Worm (Caenorhabditis elegans) whole organism, L3 larva: ENCODE results near the gene M05D6.8.

ENCODE experiments used
- aly-2 ChIP-seq: fragments of 150-350 bp; optimal IDR thresholded peaks from 2 replicates; lab custom pipeline; 2014; ENCODE audit warnings: missing biosample characterization, missing genetic modification characterization
- ama-1 ChIP-seq: fragments of 150-350 bp; optimal IDR thresholded peaks from 2 replicates; lab custom pipeline; 2018
- ceh-16 ChIP-seq: sonication (generic microtip); optimal IDR thresholded peaks from 2 replicates; lab custom pipeline; 2017; ENCODE audit warnings: missing biosample characterization, missing genetic modification characterization
- ceh-28 ChIP-seq: fragments of 150-350 bp; optimal IDR thresholded peaks from 2 replicates; lab custom pipeline; 2014; ENCODE audit warnings: missing biosample characterization, missing genetic modification reagents, missing genetic modification characterization
- ceh-82 ChIP-seq: fragments of 150-350 bp; optimal IDR thresholded peaks from 2 replicates; lab custom pipeline; 2014; ENCODE audit warnings: missing biosample characterization, missing genetic modification characterization
- ceh-9 ChIP-seq: sonication (generic microtip); optimal IDR thresholded peaks from 2 replicates; lab custom pipeline; 2018; ENCODE audit warnings: missing biosample characterization, missing genetic modification characterization
- egl-27 ChIP-seq: sonication (generic microtip); optimal IDR thresholded peaks from 4 replicates; lab custom pipeline; 2017; ENCODE audit warnings: missing biosample characterization, missing genetic modification reagents, missing genetic modification characterization
- egl-5 ChIP-seq: fragments of 150-350 bp; optimal IDR thresholded peaks from 2 replicates; lab custom pipeline; 2017; ENCODE audit warnings: missing biosample characterization, missing genetic modification reagents, missing genetic modification characterization, inconsistent platforms
- elt-1 ChIP-seq: fragments of 150-350 bp; optimal IDR thresholded peaks from 2 replicates; lab custom pipeline; 2014; ENCODE audit warnings: missing biosample characterization, missing genetic modification characterization
- elt-2 ChIP-seq: sonication (generic microtip); optimal IDR thresholded peaks from 2 replicates; lab custom pipeline; 2016; ENCODE audit warnings: missing genetic modification reagents, mild to moderate bottlenecking, missing genetic modification characterization, missing compliant biosample characterization
- elt-3 ChIP-seq, 3 experiments: fragments of 150-350 bp in 1 of 3; sonication (generic microtip) in 2 of 3; optimal IDR thresholded peaks; 2 replicates in 2 of 3; 4 replicates in 1 of 3; lab custom pipeline; 2014 to 2017; ENCODE audit warnings: missing biosample characterization in 3 of 3, missing genetic modification characterization in 3 of 3
- eor-1 ChIP-seq, 2 experiments: fragments of 150-350 bp; optimal IDR thresholded peaks; 2 replicates each; lab custom pipeline; 2014 to 2018; ENCODE audit warnings: missing biosample characterization in 2 of 2, missing genetic modification characterization in 2 of 2
- fkh-2 ChIP-seq: fragments of 150-350 bp; optimal IDR thresholded peaks from 2 replicates; lab custom pipeline; 2014; ENCODE audit warnings: missing biosample characterization, missing genetic modification reagents, missing genetic modification characterization
- fos-1 ChIP-seq: fragments of 150-350 bp; optimal IDR thresholded peaks from 2 replicates; lab custom pipeline; 2014; ENCODE audit warnings: missing biosample characterization, missing genetic modification characterization
- hmg-11 ChIP-seq: sonication (generic microtip); optimal IDR thresholded peaks from 2 replicates; lab custom pipeline; 2016; ENCODE audit warnings: missing genetic modification characterization, missing compliant biosample characterization
- lin-39 ChIP-seq: fragments of 150-350 bp; optimal IDR thresholded peaks from 2 replicates; lab custom pipeline; 2018; ENCODE audit warnings: missing biosample characterization, missing genetic modification reagents, missing genetic modification characterization
- lsy-12 ChIP-seq: sonication (generic microtip); optimal IDR thresholded peaks from 2 replicates; lab custom pipeline; 2016; ENCODE audit warnings: mild to moderate bottlenecking, missing genetic modification characterization, missing compliant biosample characterization
- mdl-1 ChIP-seq: fragments of 150-350 bp; optimal IDR thresholded peaks from 2 replicates; lab custom pipeline; 2014; ENCODE audit warnings: missing biosample characterization, missing genetic modification characterization
- nfya-1 ChIP-seq: sonication (generic microtip); optimal IDR thresholded peaks from 2 replicates; lab custom pipeline; 2017; ENCODE audit warnings: missing genetic modification characterization, mild to moderate bottlenecking, missing compliant biosample characterization, antibody characterized with exemption, moderate library complexity; ENCODE audit not compliant: insufficient read depth
- nhr-11 ChIP-seq: fragments of 150-350 bp; optimal IDR thresholded peaks from 2 replicates; lab custom pipeline; 2014; ENCODE audit warnings: missing biosample characterization, missing genetic modification characterization
- nhr-12 ChIP-seq: fragments of 150-350 bp; optimal IDR thresholded peaks from 2 replicates; lab custom pipeline; 2014; ENCODE audit warnings: missing biosample characterization, missing genetic modification characterization
- nhr-23 ChIP-seq: fragments of 150-350 bp; optimal IDR thresholded peaks from 2 replicates; lab custom pipeline; 2014; ENCODE audit warnings: missing biosample characterization, missing genetic modification reagents, missing genetic modification characterization
- nhr-25 ChIP-seq: sonication (generic microtip); optimal IDR thresholded peaks from 2 replicates; lab custom pipeline; 2017; ENCODE audit warnings: missing biosample characterization, missing genetic modification characterization
- nhr-28 ChIP-seq: fragments of 150-350 bp; optimal IDR thresholded peaks from 2 replicates; lab custom pipeline; 2014; ENCODE audit warnings: missing biosample characterization, missing genetic modification characterization
- nhr-67 ChIP-seq: fragments of 150-350 bp; optimal IDR thresholded peaks from 2 replicates; lab custom pipeline; 2014; ENCODE audit warnings: missing biosample characterization, missing genetic modification characterization
- nhr-76 ChIP-seq: fragments of 150-350 bp; sonication (generic microtip); optimal IDR thresholded peaks from 5 replicates; lab custom pipeline; 2014; ENCODE audit warnings: missing biosample characterization, missing genetic modification characterization
- nhr-77 ChIP-seq: fragments of 150-350 bp; optimal IDR thresholded peaks from 2 replicates; lab custom pipeline; 2014; ENCODE audit warnings: missing biosample characterization, missing genetic modification characterization
- pha-4 ChIP-seq: fragments of 150-350 bp; optimal IDR thresholded peaks from 2 replicates; lab custom pipeline; 2014; ENCODE audit warnings: missing biosample characterization, missing genetic modification reagents, missing genetic modification characterization
- pqm-1 ChIP-seq: fragments of 150-350 bp; optimal IDR thresholded peaks from 2 replicates; lab custom pipeline; 2017; ENCODE audit warnings: missing biosample characterization, missing genetic modification characterization, inconsistent platforms
- sea-2 ChIP-seq: fragments of 150-350 bp; sonication (generic microtip); optimal IDR thresholded peaks from 4 replicates; lab custom pipeline; 2014; ENCODE audit warnings: missing biosample characterization, missing genetic modification reagents, missing genetic modification characterization
- unc-39 ChIP-seq: sonication (generic microtip); optimal IDR thresholded peaks from 4 replicates; lab custom pipeline; 2017; ENCODE audit warnings: missing biosample characterization, missing genetic modification characterization
- unc-62 ChIP-seq: fragments of 150-350 bp; sonication (generic microtip); optimal IDR thresholded peaks from 4 replicates; lab custom pipeline; 2014; ENCODE audit warnings: missing biosample characterization, missing genetic modification reagents, missing genetic modification characterization
- ztf-11 ChIP-seq: fragments of 150-350 bp; optimal IDR thresholded peaks from 2 replicates; lab custom pipeline; 2014; ENCODE audit warnings: missing biosample characterization, missing genetic modification characterization
- ztf-4 ChIP-seq: fragments of 150-350 bp; optimal IDR thresholded peaks from 2 replicates; lab custom pipeline; 2014; ENCODE audit warnings: missing biosample characterization, missing genetic modification characterization

Gene M05D6.8

DNA sequence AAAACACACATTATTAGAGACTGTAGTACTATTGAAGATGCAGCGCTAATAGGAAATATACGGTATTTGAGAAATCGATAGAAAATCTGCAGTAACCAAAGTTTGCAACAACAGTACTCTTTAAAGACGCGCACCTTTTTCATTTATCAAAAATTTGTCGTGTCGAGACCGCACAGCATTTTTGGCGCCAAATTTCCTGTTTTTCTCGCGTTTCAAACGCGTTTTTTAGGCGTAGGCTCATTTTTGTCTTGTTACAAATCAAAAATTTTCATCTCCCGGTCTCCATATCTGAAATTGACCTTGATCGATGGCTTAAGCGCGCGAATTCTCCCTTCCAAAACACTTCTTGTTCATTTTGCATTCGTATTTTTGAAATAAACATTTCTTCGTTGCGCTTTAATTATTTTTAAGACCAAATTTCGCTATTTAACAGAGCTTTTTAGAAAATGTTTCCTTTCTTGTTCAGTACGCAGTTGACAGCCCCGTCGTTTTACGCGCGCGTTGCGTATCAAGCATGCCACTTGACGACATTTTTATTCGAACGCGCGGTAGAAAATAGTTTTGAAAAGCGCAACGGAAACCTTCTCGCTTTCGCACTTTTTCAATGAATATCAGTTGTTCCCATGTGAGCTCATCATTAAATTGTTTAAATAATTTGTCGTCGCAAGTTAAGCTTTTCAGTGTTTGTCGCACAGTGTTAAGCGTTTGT lies 14.2 kb downstream of the M05D6.8 start:
- TF ChIP-seq nhr-67 (tag; lab: Kevin White, UChicago) (no peak), ceh-82 (tag; lab: Kevin White, UChicago) (no peak), ceh-9 (tag; lab: Kevin White, UChicago) (no peak), ztf-11 (tag; lab: Kevin White, UChicago) (no peak), nhr-28 (tag; lab: Kevin White, UChicago) (no peak)
- TF ChIP-seq, all 47 proteins: peak for 0

DNA sequence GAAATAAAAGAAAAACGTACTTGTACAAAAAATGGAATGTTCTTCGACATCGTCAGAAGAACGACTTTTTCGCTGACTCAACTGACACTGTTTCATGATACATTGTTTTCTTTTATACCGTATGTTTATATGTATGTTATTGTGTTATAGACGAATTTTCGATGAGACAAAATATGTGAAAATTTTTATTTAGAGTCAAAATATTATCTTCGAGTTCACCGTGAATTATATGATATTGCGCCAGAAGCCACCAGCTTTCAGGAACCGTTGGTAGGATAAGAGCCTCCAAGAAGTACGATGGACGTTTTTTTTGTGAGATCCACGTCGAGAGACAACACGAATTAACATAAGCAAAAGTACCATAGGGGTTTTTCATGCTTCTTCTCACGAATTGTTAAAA lies 14.9 kb downstream of the M05D6.8 start, which contains the start of gene F22B5.6:
F22B5.6 (minus strand) TSS at position 101 of the 400 bp plus-strand sequence.
- TF ChIP-seq pqm-1 (tag; lab: Kevin White, UChicago) (no peak), nfya-1 (tag; lab: Kevin White, UChicago) (no peak), fkh-2 (tag; lab: Kevin White, UChicago) (no peak), ceh-9 (tag; lab: Kevin White, UChicago) (no peak), ztf-11 (tag; lab: Kevin White, UChicago) (no peak), mdl-1 (no peak), sea-2 (GFP tag; lab: Kevin White, UChicago) (no peak), ceh-16 (tag; lab: Kevin White, UChicago) (no peak), aly-2 (tag; lab: Kevin White, UChicago) (no peak), hmg-11 (tag; lab: Kevin White, UChicago) (no peak), nhr-25 (tag; lab: Kevin White, UChicago) (no peak), nhr-67 (tag; lab: Kevin White, UChicago) (no peak), elt-2 (tag; lab: Kevin White, UChicago) (no peak), nhr-28 (tag; lab: Kevin White, UChicago) (no peak), egl-5 (tag; lab: Kevin White, UChicago) (no peak), unc-39 (tag; lab: Kevin White, UChicago) (no peak), nhr-11 (tag; lab: Kevin White, UChicago) (no peak)

DNA sequence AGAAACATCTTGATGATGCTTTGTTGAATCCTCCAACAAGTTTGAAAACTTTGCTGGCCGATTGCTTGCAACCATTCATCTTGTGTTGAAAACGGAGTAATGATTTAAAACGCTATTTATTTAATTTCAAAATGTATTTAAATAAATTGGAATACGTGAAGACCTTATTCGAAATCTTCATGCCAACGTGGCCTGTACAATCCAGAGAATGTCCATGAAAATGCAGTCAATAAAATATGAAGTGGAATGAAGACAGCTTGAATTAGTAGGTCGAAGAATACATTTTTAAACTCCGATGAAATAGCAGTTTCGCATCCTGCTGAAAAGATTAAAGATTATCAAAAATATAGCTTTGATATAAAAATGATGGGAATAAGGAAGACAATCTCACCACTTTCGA lies 16.5 kb downstream of the M05D6.8 start, which contains the start of gene F22B5.5:
F22B5.5 (minus strand) TSS at position 101 of the 400 bp plus-strand sequence.
- TF ChIP-seq nhr-77 (tag; lab: Kevin White, UChicago), result no peak
- no peak for TF ChIP-seq nhr-23 (tag; lab: Kevin White, UChicago)
- TF ChIP-seq ceh-28, result no peak
- TF ChIP-seq lsy-12, result no peak
- TF ChIP-seq eor-1 (tag; optimal IDR thresholded peaks at IDR 0.05; lab: Kevin White, UChicago), result no peak
- no peak for TF ChIP-seq nhr-12
- TF ChIP-seq egl-27 (tag; lab: Kevin White, UChicago), result no peak
- no peak for TF ChIP-seq nhr-76
- no peak for TF ChIP-seq elt-1 (tag; lab: Kevin White, UChicago)
- TF ChIP-seq elt-2 (tag; lab: Kevin White, UChicago), result no peak
- TF ChIP-seq ztf-11 (tag; lab: Kevin White, UChicago), result no peak
- TF ChIP-seq nhr-25 (tag; lab: Kevin White, UChicago), result no peak
- TF ChIP-seq fos-1 (tag; lab: Kevin White, UChicago), result no peak
- no peak for TF ChIP-seq ceh-82 (tag; lab: Kevin White, UChicago)
- no peak for TF ChIP-seq ama-1
- no peak for TF ChIP-seq unc-62 (GFP tag; lab: Kevin White, UChicago)
- no peak for TF ChIP-seq pha-4
- TF ChIP-seq, all 47 proteins: peak for 0

DNA sequence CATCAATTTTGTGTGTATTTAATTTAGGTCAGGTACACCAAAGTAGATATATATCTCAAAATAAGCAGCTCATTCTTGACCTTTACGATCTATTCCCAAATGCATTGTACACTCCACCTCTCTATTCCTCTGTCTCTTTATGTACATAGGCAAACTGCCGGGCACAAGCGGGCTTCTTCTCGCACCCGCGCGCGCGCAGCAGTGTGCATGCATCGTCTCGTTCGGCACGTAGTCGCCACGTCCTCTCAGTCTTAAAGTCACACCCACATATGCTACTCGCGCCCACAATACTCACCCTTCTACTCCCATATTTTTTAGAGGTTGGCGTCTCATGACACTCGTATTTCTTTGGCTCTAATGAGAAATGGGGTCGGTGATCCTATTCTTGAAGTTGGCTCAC lies 19.6 kb downstream of the M05D6.8 start:
- TF ChIP-seq ama-1 (no peak), pha-4 (peak; percentile 73), lin-39 (peak; percentile 90)

DNA sequence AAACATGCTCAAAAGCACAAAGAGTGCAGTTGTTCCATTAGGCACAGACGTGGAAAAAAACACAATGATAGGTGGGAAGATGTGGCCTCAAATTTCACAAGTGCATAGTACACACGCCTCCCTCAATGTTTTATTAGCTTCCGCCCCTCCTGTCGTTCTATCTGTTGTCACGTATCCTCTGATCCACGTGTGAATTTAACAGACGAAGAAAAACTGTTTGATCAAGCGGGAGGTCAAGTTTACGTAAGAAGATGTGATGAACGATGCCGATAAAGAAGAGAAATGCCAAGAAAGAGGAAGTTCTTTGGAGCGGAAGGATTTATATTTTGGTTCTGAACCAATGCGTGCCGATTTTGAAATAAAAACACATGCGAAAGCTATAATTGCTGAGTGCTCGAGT lies 20.3 kb downstream of the M05D6.8 start:
- TF ChIP-seq ceh-28, result no peak
- TF ChIP-seq ztf-11 (tag; lab: Kevin White, UChicago), result no peak
- TF ChIP-seq ceh-16 (tag; lab: Kevin White, UChicago), result no peak
- no peak for TF ChIP-seq nhr-12
- no peak for TF ChIP-seq elt-3 (tag; optimal IDR thresholded peaks at IDR 0.05; lab: Kevin White, UChicago)
- no peak for TF ChIP-seq ztf-4 (tag; lab: Kevin White, UChicago)
- no peak for TF ChIP-seq nhr-77 (tag; lab: Kevin White, UChicago)
- TF ChIP-seq pha-4, result peak; percentile 10
- no peak for TF ChIP-seq elt-2 (tag; lab: Kevin White, UChicago)
